Worm (Caenorhabditis elegans) whole organism, young adult: Measurements from ENCODE around the gene ugt-5.

Source experiments
- sptf-2 ChIP-seq: fragments of 200-800 bp; sonication (Bioruptor generic); optimal IDR thresholded peaks from 2 replicates; lab custom pipeline; 2018; ENCODE audit warnings: mild to moderate bottlenecking, missing genetic modification characterization, missing compliant biosample characterization
- unc-62 ChIP-seq: fragments of 150-350 bp; optimal IDR thresholded peaks from 2 replicates; lab custom pipeline; 2014; ENCODE audit warnings: missing biosample characterization, missing genetic modification reagents, missing genetic modification characterization

DNA sequence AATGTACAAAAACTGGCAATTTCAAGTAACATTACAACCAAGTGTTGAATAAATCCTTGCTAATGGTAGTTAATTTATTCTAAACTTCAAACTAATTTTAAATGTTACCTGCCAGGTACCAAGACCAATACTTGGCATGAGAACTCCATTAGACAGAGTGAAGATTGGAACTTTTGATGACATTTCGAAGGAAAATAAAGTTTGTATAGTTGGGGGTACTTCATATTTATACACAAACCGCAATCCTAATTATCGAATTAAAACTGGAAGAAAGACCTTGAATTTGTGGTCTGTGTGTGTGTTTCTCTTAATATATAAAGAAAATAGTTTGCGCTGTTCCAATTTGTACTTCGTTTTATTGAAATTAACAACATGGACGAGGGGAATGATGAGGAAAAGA lies 17.1 kb upstream of the ugt-5 start, which contains the start of gene ZC443.1:
- TF ChIP-seq unc-62 (GFP tag; lab: Kevin White, UChicago): no peak
- TF ChIP-seq sptf-2 (GFP tag; lab: Kevin White, UChicago): no peak
